Fruit fly (Drosophila melanogaster) whole organism, embryonic: Measurements from ENCODE around the gene CG10311.
A peak's percentile ranks its signal among the peaks of the same experiment; 100 is the strongest.

Experiments used
- B-H1 ChIP-seq: fragments of 200-800 bp; sonication (Bioruptor generic); IDR thresholded peaks from 3 replicates; pipeline ENCODE4 v1.3.6; 2022; ENCODE audit warnings: missing biosample characterization, missing genetic modification characterization
- CG10267 ChIP-seq: fragments of 200-800 bp; sonication (Bioruptor generic); optimal IDR thresholded peaks from 2 replicates; lab custom pipeline; 2018; ENCODE audit warnings: missing biosample characterization, mild to moderate bottlenecking, missing genetic modification characterization, moderate library complexity
- CG10431 ChIP-seq: fragments of 200-800 bp; sonication (Bioruptor generic); optimal IDR thresholded peaks from 3 replicates; lab custom pipeline; 2018; ENCODE audit warnings: missing biosample characterization, mild to moderate bottlenecking, missing genetic modification characterization
- CG10654 ChIP-seq: fragments of 200-800 bp; sonication (Bioruptor generic); optimal IDR thresholded peaks from 2 replicates; lab custom pipeline; 2016; ENCODE audit warnings: missing biosample characterization, missing genetic modification characterization
- CG12236 ChIP-seq: fragments of 200-800 bp; sonication (Bioruptor generic); optimal IDR thresholded peaks from 2 replicates; lab custom pipeline; 2016; ENCODE audit warnings: missing biosample characterization, missing genetic modification characterization
- CG12299 ChIP-seq: fragments of 200-800 bp; sonication (Bioruptor generic); optimal IDR thresholded peaks from 2 replicates; lab custom pipeline; 2018; ENCODE audit warnings: missing biosample characterization, mild to moderate bottlenecking, missing genetic modification characterization
- CG1529 ChIP-seq: fragments of 200-800 bp; sonication (Bioruptor generic); optimal IDR thresholded peaks from 3 replicates; lab custom pipeline; 2018; ENCODE audit warnings: missing biosample characterization, missing genetic modification characterization
- CG15601 ChIP-seq: fragments of 200-800 bp; sonication (Bioruptor generic); optimal IDR thresholded peaks from 3 replicates; lab custom pipeline; 2019; ENCODE audit warnings: missing biosample characterization, mild to moderate bottlenecking, missing genetic modification characterization, moderate library complexity
- CG15696 ChIP-seq: fragments of 200-800 bp; sonication (Bioruptor generic); optimal IDR thresholded peaks from 2 replicates; lab custom pipeline; 2019; ENCODE audit warnings: missing biosample characterization, mild to moderate bottlenecking, missing genetic modification characterization, moderate library complexity
- CG16813 ChIP-seq: fragments of 200-800 bp; sonication (Bioruptor generic); IDR thresholded peaks from 3 replicates; pipeline ENCODE4 v1.3.6; 2022; ENCODE audit warnings: missing biosample characterization, missing genetic modification characterization; ENCODE audit not compliant: partially characterized antibody
- CG17328 ChIP-seq: fragments of 200-800 bp; sonication (Bioruptor generic); IDR thresholded peaks from 2 replicates; pipeline ENCODE4 v1.3.6; 2022; ENCODE audit warnings: missing biosample characterization, missing genetic modification characterization
- CG18619 ChIP-seq: fragments of 200-800 bp; sonication (Bioruptor generic); optimal IDR thresholded peaks from 3 replicates; lab custom pipeline; 2017; ENCODE audit warnings: missing biosample characterization, mild to moderate bottlenecking, missing genetic modification characterization
- CG2875 ChIP-seq: fragments of 200-800 bp; sonication (Bioruptor generic); optimal IDR thresholded peaks from 2 replicates; lab custom pipeline; 2017; ENCODE audit warnings: missing biosample characterization, mild to moderate bottlenecking, missing genetic modification characterization, missing genetic modification reagents
- CG32532 ChIP-seq: fragments of 200-800 bp; sonication (Bioruptor generic); IDR thresholded peaks from 2 replicates; pipeline ENCODE4 v1.3.6; 2022; ENCODE audit warnings: missing biosample characterization, missing genetic modification characterization
- CG34422 ChIP-seq: fragments of 200-800 bp; sonication (Bioruptor generic); IDR thresholded peaks from 3 replicates; pipeline ENCODE4 v1.3.6; 2022; ENCODE audit warnings: missing biosample characterization, missing genetic modification characterization
- CG4424 ChIP-seq: fragments of 200-800 bp; sonication (Bioruptor generic); optimal IDR thresholded peaks from 3 replicates; lab custom pipeline; 2016; ENCODE audit warnings: missing biosample characterization, missing genetic modification characterization
- CG4820 ChIP-seq: fragments of 200-800 bp; sonication (Bioruptor generic); optimal IDR thresholded peaks from 3 replicates; lab custom pipeline; 2016; ENCODE audit warnings: missing biosample characterization, missing genetic modification characterization
- CG6689 ChIP-seq: fragments of 200-800 bp; sonication (Bioruptor generic); IDR thresholded peaks from 2 replicates; pipeline ENCODE4 v1.3.6; 2022; ENCODE audit warnings: missing biosample characterization, missing genetic modification characterization
- CG7839 ChIP-seq: fragments of 200-800 bp; sonication (Bioruptor generic); optimal IDR thresholded peaks from 3 replicates; lab custom pipeline; 2018; ENCODE audit warnings: missing biosample characterization, mild to moderate bottlenecking, missing genetic modification characterization, moderate library complexity
- CG8924 ChIP-seq: fragments of 200-800 bp; optimal IDR thresholded peaks from 3 replicates; lab custom pipeline; 2019; ENCODE audit warnings: missing biosample characterization, mild to moderate bottlenecking, missing genetic modification characterization, moderate library complexity
- CG8944 ChIP-seq: fragments of 200-800 bp; sonication (Bioruptor generic); optimal IDR thresholded peaks from 3 replicates; lab custom pipeline; 2016; ENCODE audit warnings: missing biosample characterization, missing genetic modification characterization
- CoRest ChIP-seq: fragments of 200-800 bp; sonication (Bioruptor generic); optimal IDR thresholded peaks from 3 replicates; lab custom pipeline; 2018; ENCODE audit warnings: missing biosample characterization, mild to moderate bottlenecking, missing genetic modification characterization, moderate library complexity
- D ChIP-seq, 2 experiments: fragments of 200-800 bp in 1 of 2; fragments of >200 bp in 1 of 2; sonication (Bioruptor generic) in 1 of 2; optimal IDR thresholded peaks; 2 replicates in 1 of 2; 3 replicates in 1 of 2; lab custom pipeline; 2017; ENCODE audit warnings: mild to moderate bottlenecking in 1 of 2, missing biosample characterization in 1 of 2, missing genetic modification characterization in 1 of 2, missing genetic modification reagents in 1 of 2
- Dbx ChIP-seq: fragments of 200-800 bp; sonication (Bioruptor generic); IDR thresholded peaks from 3 replicates; pipeline ENCODE4 v1.3.6; 2022; ENCODE audit warnings: missing biosample characterization, missing genetic modification characterization
- Gug ChIP-seq: fragments of 200-800 bp; sonication (Bioruptor generic); IDR thresholded peaks from 4 replicates; pipeline ENCODE4 v1.3.6; 2022; ENCODE audit warnings: missing biosample characterization, missing genetic modification characterization
- H2.0 ChIP-seq: fragments of 200-800 bp; sonication (Bioruptor generic); IDR thresholded peaks from 2 replicates; pipeline ENCODE4 v1.3.6; 2022; ENCODE audit warnings: missing biosample characterization, missing genetic modification characterization
- Hmx ChIP-seq: fragments of 200-800 bp; sonication (Bioruptor generic); optimal IDR thresholded peaks from 2 replicates; lab custom pipeline; 2016; ENCODE audit warnings: missing biosample characterization, missing genetic modification characterization
- Meics ChIP-seq: fragments of 200-800 bp; sonication (Bioruptor generic); optimal IDR thresholded peaks from 2 replicates; lab custom pipeline; 2017; ENCODE audit warnings: missing biosample characterization, mild to moderate bottlenecking, missing genetic modification characterization
- Mes4 ChIP-seq: fragments of 200-800 bp; sonication (Bioruptor generic); optimal IDR thresholded peaks from 2 replicates; lab custom pipeline; 2016; ENCODE audit warnings: missing biosample characterization, missing genetic modification characterization
- NfI ChIP-seq: fragments of 200-800 bp; sonication (Bioruptor generic); optimal IDR thresholded peaks from 3 replicates; lab custom pipeline; 2018; ENCODE audit warnings: missing biosample characterization, mild to moderate bottlenecking, missing genetic modification characterization, moderate library complexity
- Optix ChIP-seq: fragments of 200-800 bp; sonication (Bioruptor generic); IDR thresholded peaks from 3 replicates; pipeline ENCODE4 v1.3.6; 2022; ENCODE audit warnings: missing biosample characterization, missing genetic modification characterization
- Side ChIP-seq: fragments of 200-800 bp; sonication (Bioruptor generic); optimal IDR thresholded peaks from 2 replicates; lab custom pipeline; 2016; ENCODE audit warnings: missing biosample characterization, missing genetic modification characterization
- Sox102F ChIP-seq: fragments of 200-800 bp; sonication (Bioruptor generic); optimal IDR thresholded peaks from 2 replicates; lab custom pipeline; 2018; ENCODE audit warnings: missing biosample characterization, mild to moderate bottlenecking, missing genetic modification characterization, moderate library complexity
- Ssrp ChIP-seq: fragments of 200-800 bp; sonication (Bioruptor generic); optimal IDR thresholded peaks from 2 replicates; lab custom pipeline; 2018; ENCODE audit warnings: missing biosample characterization, mild to moderate bottlenecking, missing genetic modification characterization, moderate library complexity
- bigmax ChIP-seq: fragments of 200-800 bp; sonication (Bioruptor generic); optimal IDR thresholded peaks from 2 replicates; lab custom pipeline; 2018; ENCODE audit warnings: missing biosample characterization, mild to moderate bottlenecking, missing genetic modification characterization
- crol ChIP-seq: fragments of 200-800 bp; sonication (Bioruptor generic); IDR thresholded peaks from 2 replicates; pipeline ENCODE4 v1.3.6; 2022; ENCODE audit warnings: missing biosample characterization, missing genetic modification characterization
- dysf ChIP-seq: fragments of 200-800 bp; sonication (Bioruptor generic); IDR thresholded peaks from 3 replicates; pipeline ENCODE4 v1.3.6; 2022; ENCODE audit warnings: missing biosample characterization, missing genetic modification characterization
- esg ChIP-seq: fragments of 200-800 bp; sonication (Bioruptor generic); conservative IDR thresholded peaks from 2 replicates; pipeline ENCODE4 v1.3.6; 2022; ENCODE audit warnings: missing biosample characterization, missing genetic modification characterization
- fd64A ChIP-seq: fragments of 200-800 bp; sonication (Bioruptor generic); optimal IDR thresholded peaks from 3 replicates; lab custom pipeline; 2018; ENCODE audit warnings: missing biosample characterization, mild to moderate bottlenecking, missing genetic modification characterization
- fu2 ChIP-seq: fragments of 200-800 bp; sonication (Bioruptor generic); optimal IDR thresholded peaks from 2 replicates; lab custom pipeline; 2016; ENCODE audit warnings: missing biosample characterization, missing genetic modification characterization
- lbe ChIP-seq: fragments of 200-800 bp; sonication (Bioruptor generic); optimal IDR thresholded peaks from 2 replicates; lab custom pipeline; 2016; ENCODE audit warnings: missing biosample characterization, mild to moderate bottlenecking, missing genetic modification characterization
- lola ChIP-seq, 3 experiments: fragments of >200 bp in 2 of 3; fragments of 200-800 bp in 1 of 3; sonication (Bioruptor generic) in 1 of 3; optimal IDR thresholded peaks; 2 replicates each; lab custom pipeline; 2017 to 2019; ENCODE audit warnings: missing biosample characterization in 3 of 3, missing genetic modification characterization in 3 of 3, mild to moderate bottlenecking in 1 of 3, moderate library complexity in 1 of 3
- mirr ChIP-seq: fragments of 200-800 bp; sonication (Bioruptor generic); optimal IDR thresholded peaks from 3 replicates; lab custom pipeline; 2018; ENCODE audit warnings: missing biosample characterization, mild to moderate bottlenecking, missing genetic modification characterization
- pnt ChIP-seq: fragments of 200-800 bp; sonication (Bioruptor generic); optimal IDR thresholded peaks from 3 replicates; lab custom pipeline; 2016; ENCODE audit warnings: missing biosample characterization, missing genetic modification characterization
- slp2 ChIP-seq: fragments of 200-800 bp; sonication (Bioruptor generic); optimal IDR thresholded peaks from 2 replicates; lab custom pipeline; 2016; ENCODE audit warnings: missing biosample characterization, missing genetic modification characterization
- sr ChIP-seq: fragments of 200-800 bp; sonication (Bioruptor generic); IDR thresholded peaks from 3 replicates; pipeline ENCODE4 v1.3.6; 2022; ENCODE audit warnings: missing biosample characterization, missing genetic modification characterization
- tll ChIP-seq, 2 experiments: fragments of 200-800 bp in 1 of 2; fragments of >200 bp in 1 of 2; sonication (Bioruptor generic) in 1 of 2; optimal IDR thresholded peaks; 2 replicates each; lab custom pipeline; 2017 to 2019; ENCODE audit warnings: missing biosample characterization in 2 of 2, missing genetic modification characterization in 2 of 2, mild to moderate bottlenecking in 1 of 2, moderate library complexity in 1 of 2
- trem ChIP-seq: fragments of 200-800 bp; optimal IDR thresholded peaks from 3 replicates; lab custom pipeline; 2019; ENCODE audit warnings: missing biosample characterization, mild to moderate bottlenecking, missing genetic modification characterization, moderate library complexity
- twi ChIP-seq: fragments of 200-800 bp; optimal IDR thresholded peaks from 2 replicates; lab custom pipeline; 2019; ENCODE audit warnings: missing biosample characterization, mild to moderate bottlenecking, missing genetic modification characterization, moderate library complexity
- zfh1 ChIP-seq: fragments of 200-800 bp; sonication (Bioruptor generic); IDR thresholded peaks from 3 replicates; pipeline ENCODE4 v1.3.6; 2022; ENCODE audit warnings: missing biosample characterization, missing genetic modification characterization

CG10311 gene

DNA sequence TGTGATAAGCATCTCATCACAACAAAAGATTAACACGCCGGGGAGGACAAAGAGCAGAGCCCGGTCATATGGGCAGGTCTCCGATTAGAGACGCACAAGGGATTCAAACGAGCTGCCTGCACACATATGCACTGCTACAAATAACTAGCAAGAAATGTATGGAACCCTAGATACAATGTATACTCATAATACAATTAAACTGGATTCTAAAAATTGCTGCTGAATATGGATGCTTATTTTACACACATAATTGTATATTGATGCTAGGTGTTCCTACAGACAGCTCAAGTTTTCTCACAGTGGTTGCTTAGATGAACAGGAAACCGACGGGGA, 19.8 kb downstream of the CG10311 start (continued):
- peak; percentile 77; the same call in 2 of the 3 replicates for TF ChIP-seq CG34422 (GFP tag; lab: Robert Waterston, UW)
- peak; percentile 82 for TF ChIP-seq zfh1
- TF ChIP-seq CG10267 (tag; lab: Kevin White, UChicago): peak; percentile 78
- peak; percentile 12 for TF ChIP-seq Mes4 (GFP tag; lab: Kevin White, UChicago)
- TF ChIP-seq tll (GFP tag; optimal IDR thresholded peaks at IDR 0.05; lab: Kevin White, UChicago): peak in 1 of 2 experiments; percentile 66
- peak; percentile 13 for TF ChIP-seq CG10654 (GFP tag; lab: Kevin White, UChicago)
- TF ChIP-seq CG15601 (tag; lab: Kevin White, UChicago): peak; percentile 16
- TF ChIP-seq H2.0 (GFP tag; lab: Robert Waterston, UW): 0 out of 2 replicates have a peak, but pooled peaks have one; percentile 2
- TF ChIP-seq Optix (GFP tag; lab: Robert Waterston, UW): no peak; the same call in 2 of the 3 replicates
- peak; percentile 45 for TF ChIP-seq esg (GFP tag; lab: Robert Waterston, UW)
- TF ChIP-seq CG1529 (GFP tag; lab: Kevin White, UChicago): peak; percentile 2
- TF ChIP-seq Dbx (GFP tag; lab: Robert Waterston, UW): no peak
- TF ChIP-seq CG32532 (GFP tag; lab: Robert Waterston, UW): no peak
- TF ChIP-seq Gug: peak; percentile 23; the same call in 2 of the 4 replicates
- TF ChIP-seq CG15696 (tag; lab: Kevin White, UChicago): peak; percentile 88
- peak; percentile 76 for TF ChIP-seq CG8924 (tag; lab: Kevin White, UChicago)
- no peak for TF ChIP-seq fu2 (GFP tag; lab: Kevin White, UChicago)
- TF ChIP-seq NfI (GFP tag; lab: Kevin White, UChicago): no peak
- TF ChIP-seq CG7839: peak; percentile 57
- TF ChIP-seq CG4820 (GFP tag; lab: Kevin White, UChicago): peak; percentile 61
- peak; percentile 75 for TF ChIP-seq D (optimal IDR thresholded peaks at IDR 0.05; lab: Kevin White, UChicago)
- TF ChIP-seq D (GFP tag; optimal IDR thresholded peaks at IDR 0.05; lab: Kevin White, UChicago): peak; percentile 70
- peak; percentile 60 for TF ChIP-seq Ssrp (tag; lab: Kevin White, UChicago)
- no peak for TF ChIP-seq crol (GFP tag; lab: Robert Waterston, UW)
- peak; percentile 64 for TF ChIP-seq CG17328 (GFP tag; lab: Robert Waterston, UW)
- TF ChIP-seq CG8944: peak; percentile 59
- no peak for TF ChIP-seq CG10431 (GFP tag; lab: Kevin White, UChicago)
- TF ChIP-seq Sox102F (GFP tag; lab: Kevin White, UChicago): no peak
- no peak for TF ChIP-seq bigmax (GFP tag; lab: Kevin White, UChicago)
- no peak for TF ChIP-seq lbe (GFP tag; lab: Kevin White, UChicago)
- TF ChIP-seq CG2875 (GFP tag; lab: Kevin White, UChicago): peak; percentile 53
- peak in 1 of 3 experiments; percentile 81 for TF ChIP-seq lola (GFP tag; optimal IDR thresholded peaks at IDR 0.05; lab: Kevin White, UChicago)
- peak; percentile 7 for TF ChIP-seq CoRest
- TF ChIP-seq CG12236: peak; percentile 50
- TF ChIP-seq CG12299 (tag; lab: Kevin White, UChicago): no peak
- TF ChIP-seq mirr (GFP tag; lab: Kevin White, UChicago): no peak
- TF ChIP-seq B-H1: no peak
- TF ChIP-seq trem (tag; lab: Kevin White, UChicago): peak; percentile 40
- peak; percentile 23 for TF ChIP-seq twi (tag; lab: Kevin White, UChicago)
- no peak for TF ChIP-seq sr (GFP tag; lab: Robert Waterston, UW)
- no peak for TF ChIP-seq Meics (GFP tag; lab: Kevin White, UChicago)
- TF ChIP-seq CG16813 (GFP tag; lab: Robert Waterston, UW): no peak
- TF ChIP-seq CG4424 (GFP tag; lab: Kevin White, UChicago): peak; percentile 76
- no peak for TF ChIP-seq Hmx (GFP tag; lab: Kevin White, UChicago)
- TF ChIP-seq CG6689 (GFP tag; lab: Robert Waterston, UW): peak; percentile 61
- TF ChIP-seq Side: peak; percentile 67
- TF ChIP-seq dysf: 0 out of 3 replicates have a peak, but pooled peaks have one; percentile 5
- no peak for TF ChIP-seq fd64A (GFP tag; lab: Kevin White, UChicago)
- peak; percentile 63 for TF ChIP-seq pnt
- no peak for TF ChIP-seq CG18619 (GFP tag; lab: Kevin White, UChicago)
- peak; percentile 26 for TF ChIP-seq slp2
